Worm (Caenorhabditis elegans): ENCODE data around the gene F49E8.7.

DNA sequence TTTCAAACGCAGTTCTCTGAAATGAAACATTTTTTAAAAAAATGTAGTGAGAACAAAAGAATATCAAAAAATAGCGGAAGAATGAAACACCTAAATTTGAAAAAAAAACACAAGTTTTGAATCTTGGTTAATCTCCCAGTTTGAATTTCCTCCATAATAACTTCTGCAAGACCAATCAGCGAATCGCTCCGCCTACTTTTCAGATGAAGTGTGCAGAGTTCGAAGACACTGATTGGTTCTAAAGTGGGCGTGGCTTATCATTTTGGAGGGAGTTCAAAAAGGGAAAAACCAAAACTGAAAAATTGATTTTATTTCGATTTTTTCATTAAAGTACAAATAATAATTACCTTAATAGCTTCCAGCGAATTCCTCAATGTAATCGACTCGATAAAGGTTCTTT, 45.3 kb downstream of the F49E8.7 start:
- TF ChIP-seq F13C5.2 (tag; optimal IDR thresholded peaks at IDR 0.05) = no peak
- no peak for TF ChIP-seq ceh-36 (tag; optimal IDR thresholded peaks at IDR 0.05)
- TF ChIP-seq flt-1 (GFP tag; IDR thresholded peaks at IDR 0.05) = no peak
- no peak for TF ChIP-seq ama-1 (optimal IDR thresholded peaks at IDR 0.05)
- TF ChIP-seq B0310.2 (tag; optimal IDR thresholded peaks at IDR 0.05) = no peak
- TF ChIP-seq tbx-11 (GFP tag; IDR thresholded peaks at IDR 0.05) = no peak
- no peak for TF ChIP-seq pes-1 (GFP tag; IDR thresholded peaks at IDR 0.05)

All from whole organism, early embryonic.